Worm (Caenorhabditis elegans) whole organism, young adult: Measurements from ENCODE around the gene unc-5.

Source experiments
- B0019.2 ChIP-seq: fragments of 200-800 bp; sonication (Bioruptor generic); conservative IDR thresholded peaks from 2 replicates; pipeline ENCODE4 v1.3.6; 2022; ENCODE audit warnings: missing genetic modification reagents, missing genetic modification characterization, missing compliant biosample characterization
- C06A6.2 ChIP-seq: fragments of 200-800 bp; sonication (Bioruptor generic); conservative IDR thresholded peaks from 2 replicates; pipeline ENCODE4 v1.3.6; 2022; ENCODE audit warnings: missing genetic modification characterization, missing compliant biosample characterization
- C17E4.6 ChIP-seq: fragments of 200-800 bp; sonication (Bioruptor generic); IDR thresholded peaks from 2 replicates; pipeline ENCODE4 v1.3.6; 2022; ENCODE audit warnings: missing genetic modification reagents, missing genetic modification characterization, missing compliant biosample characterization
- F23B12.7 ChIP-seq: sonication (generic microtip); optimal IDR thresholded peaks from 2 replicates; lab custom pipeline; 2017; ENCODE audit warnings: missing genetic modification characterization, mild to moderate bottlenecking, missing compliant biosample characterization, antibody characterized with exemption, moderate library complexity; ENCODE audit not compliant: insufficient read depth
- F37B4.10 ChIP-seq: fragments of 200-800 bp; sonication (Bioruptor generic); IDR thresholded peaks from 2 replicates; pipeline ENCODE4 v1.3.6; 2022; ENCODE audit warnings: missing genetic modification characterization, missing compliant biosample characterization
- F49E8.2 ChIP-seq: sonication (generic microtip); optimal IDR thresholded peaks from 3 replicates; lab custom pipeline; 2017; ENCODE audit warnings: missing genetic modification characterization, mild to moderate bottlenecking, missing compliant biosample characterization, antibody characterized with exemption, moderate library complexity; ENCODE audit not compliant: insufficient read depth
- F52B5.7 ChIP-seq: sonication (generic microtip); optimal IDR thresholded peaks from 2 replicates; lab custom pipeline; 2016; ENCODE audit warnings: mild to moderate bottlenecking, missing genetic modification characterization, missing compliant biosample characterization
- F55B11.4 ChIP-seq: sonication (generic microtip); optimal IDR thresholded peaks from 2 replicates; lab custom pipeline; 2016; ENCODE audit warnings: missing compliant biosample characterization, missing genetic modification characterization, borderline replicate concordance; ENCODE audit not compliant: insufficient read depth
- T26A5.8 ChIP-seq: sonication (generic microtip); optimal IDR thresholded peaks from 2 replicates; lab custom pipeline; 2016; ENCODE audit warnings: missing genetic modification characterization, missing compliant biosample characterization
- Y53F4B.3 ChIP-seq: fragments of 200-800 bp; sonication (Bioruptor generic); IDR thresholded peaks from 2 replicates; pipeline ENCODE4 v1.3.6; 2022; ENCODE audit warnings: missing genetic modification reagents, missing genetic modification characterization, missing compliant biosample characterization
- Y79H2A.3 ChIP-seq: fragments of 200-800 bp; sonication (Bioruptor generic); conservative IDR thresholded peaks from 2 replicates; pipeline ENCODE4 v1.3.6; 2022; ENCODE audit warnings: missing genetic modification reagents, missing genetic modification characterization, missing compliant biosample characterization
- Y95B8A.8 ChIP-seq: fragments of 200-800 bp; sonication (Bioruptor generic); IDR thresholded peaks from 2 replicates; pipeline ENCODE4 v1.3.6; 2022; ENCODE audit warnings: missing genetic modification reagents, missing genetic modification characterization, missing compliant biosample characterization
- ama-1 ChIP-seq, 3 experiments: fragments of 150-350 bp in 1 of 3; sonication (generic microtip) in 2 of 3; optimal IDR thresholded peaks; 2 replicates each; lab custom pipeline; 2014 to 2018; ENCODE audit warnings: missing biosample characterization in 2 of 3, missing genetic modification characterization in 2 of 3, missing genetic modification reagents in 2 of 3
- aptf-2 ChIP-seq: fragments of 200-800 bp; sonication (Bioruptor generic); conservative IDR thresholded peaks from 2 replicates; pipeline ENCODE4 v1.3.6; 2022; ENCODE audit warnings: missing genetic modification reagents, missing genetic modification characterization, missing compliant biosample characterization
- aptf-3 ChIP-seq: fragments of 200-800 bp; sonication (Bioruptor generic); IDR thresholded peaks from 2 replicates; pipeline ENCODE4 v1.3.6; 2022; ENCODE audit warnings: missing genetic modification characterization, missing compliant biosample characterization
- atf-7 ChIP-seq: sonication (generic microtip); optimal IDR thresholded peaks from 2 replicates; lab custom pipeline; 2017; ENCODE audit warnings: mild to moderate bottlenecking, missing genetic modification characterization, missing compliant biosample characterization
- athp-1 ChIP-seq: sonication (generic microtip); optimal IDR thresholded peaks from 2 replicates; lab custom pipeline; 2017; ENCODE audit warnings: mild to moderate bottlenecking, missing genetic modification characterization, missing compliant biosample characterization
- cebp-1 ChIP-seq, 2 experiments: fragments of 200-800 bp in 1 of 2; sonication (Bioruptor generic) in 1 of 2; sonication (generic microtip) in 1 of 2; IDR thresholded peaks in 1 of 2; optimal IDR thresholded peaks in 1 of 2; 2 replicates each; pipeline versions ENCODE4 v1.3.6 to Lab custom; 2017 to 2022; ENCODE audit warnings: missing compliant biosample characterization in 2 of 2, missing genetic modification characterization in 2 of 2, mild to moderate bottlenecking in 1 of 2, missing genetic modification reagents in 1 of 2, moderate library complexity in 1 of 2
- ceh-79 ChIP-seq: sonication (generic microtip); optimal IDR thresholded peaks from 2 replicates; lab custom pipeline; 2017; ENCODE audit warnings: mild to moderate bottlenecking, missing genetic modification characterization, missing compliant biosample characterization
- dox-1 ChIP-seq: fragments of 200-800 bp; sonication (Bioruptor generic); IDR thresholded peaks from 2 replicates; pipeline ENCODE4 v1.3.6; 2022; ENCODE audit warnings: missing genetic modification reagents, missing genetic modification characterization, missing compliant biosample characterization
- dpff-1 ChIP-seq: sonication (generic microtip); optimal IDR thresholded peaks from 2 replicates; lab custom pipeline; 2017; ENCODE audit warnings: mild to moderate bottlenecking, missing genetic modification characterization, missing compliant biosample characterization
- efl-1 ChIP-seq: fragments of 150-350 bp; optimal IDR thresholded peaks from 2 replicates; lab custom pipeline; 2014; ENCODE audit warnings: missing biosample characterization, missing genetic modification reagents, missing genetic modification characterization
- egl-18 ChIP-seq: fragments of 200-800 bp; sonication (Bioruptor generic); IDR thresholded peaks from 2 replicates; pipeline ENCODE4 v1.3.6; 2022; ENCODE audit warnings: missing genetic modification reagents, missing genetic modification characterization, missing compliant biosample characterization
- egl-44 ChIP-seq: fragments of 200-800 bp; sonication (Bioruptor generic); IDR thresholded peaks from 2 replicates; pipeline ENCODE4 v1.3.6; 2022; ENCODE audit warnings: missing genetic modification reagents, missing genetic modification characterization, missing compliant biosample characterization
- ekl-4 ChIP-seq: fragments of 200-800 bp; sonication (Bioruptor generic); IDR thresholded peaks from 2 replicates; pipeline ENCODE4 v1.3.6; 2022; ENCODE audit warnings: missing genetic modification reagents, missing genetic modification characterization, missing compliant biosample characterization
- let-526 ChIP-seq: fragments of 200-800 bp; sonication (Bioruptor generic); IDR thresholded peaks from 2 replicates; pipeline ENCODE4 v1.3.6; 2022; ENCODE audit warnings: missing genetic modification reagents, missing genetic modification characterization, missing compliant biosample characterization
- lin-35 ChIP-seq, 3 experiments: fragments of 150-350 bp in 2 of 3; sonication (generic microtip) in 1 of 3; optimal IDR thresholded peaks; 2 replicates each; lab custom pipeline; 2014 to 2018; ENCODE audit warnings: missing biosample characterization in 3 of 3, missing genetic modification characterization in 3 of 3, missing genetic modification reagents in 3 of 3
- lin-54 ChIP-seq: fragments of 200-800 bp; sonication (Bioruptor generic); optimal IDR thresholded peaks from 2 replicates; lab custom pipeline; 2018; ENCODE audit warnings: mild to moderate bottlenecking, missing genetic modification characterization, missing compliant biosample characterization
- lsl-1 ChIP-seq: fragments of 200-800 bp; sonication (Bioruptor generic); optimal IDR thresholded peaks from 2 replicates; lab custom pipeline; 2018; ENCODE audit warnings: mild to moderate bottlenecking, missing genetic modification characterization, moderate library complexity, missing compliant biosample characterization
- madf-8 ChIP-seq: fragments of 200-800 bp; sonication (Bioruptor generic); conservative IDR thresholded peaks from 2 replicates; pipeline ENCODE4 v1.3.6; 2022; ENCODE audit warnings: missing genetic modification reagents, missing genetic modification characterization, missing compliant biosample characterization
- mcd-1 ChIP-seq: fragments of 200-800 bp; sonication (Bioruptor generic); IDR thresholded peaks from 2 replicates; pipeline ENCODE4 v1.3.6; 2022; ENCODE audit warnings: missing genetic modification reagents, missing genetic modification characterization, missing compliant biosample characterization
- sdz-38 ChIP-seq: sonication (generic microtip); optimal IDR thresholded peaks from 2 replicates; lab custom pipeline; 2016; ENCODE audit warnings: missing genotype, missing genetic modification characterization, missing compliant biosample characterization
- snpc-1.1 ChIP-seq: sonication (generic microtip); optimal IDR thresholded peaks from 2 replicates; lab custom pipeline; 2017; ENCODE audit warnings: missing genetic modification characterization, mild to moderate bottlenecking, missing compliant biosample characterization, antibody characterized with exemption, moderate library complexity, missing genotype, missing genetic modification reagents; ENCODE audit not compliant: insufficient read depth
- snpc-1.3 ChIP-seq: sonication (generic microtip); optimal IDR thresholded peaks from 2 replicates; lab custom pipeline; 2017; ENCODE audit warnings: missing genetic modification characterization, mild to moderate bottlenecking, missing compliant biosample characterization, antibody characterized with exemption, moderate library complexity, missing genotype, missing genetic modification reagents; ENCODE audit not compliant: insufficient read depth
- snpc-4 ChIP-seq, 5 experiments: fragments of 150-350 bp in 1 of 5; sonication (generic microtip) in 4 of 5; optimal IDR thresholded peaks; 2 replicates each; lab custom pipeline; 2014 to 2018; ENCODE audit warnings: missing genetic modification characterization in 5 of 5, missing biosample characterization in 3 of 5, antibody characterized with exemption in 2 of 5, mild to moderate bottlenecking in 2 of 5, missing compliant biosample characterization in 2 of 5, missing genotype in 2 of 5, moderate library complexity in 2 of 5, missing genetic modification reagents in 1 of 5
- tbp1 ChIP-seq: fragments of 200-800 bp; sonication (Bioruptor generic); optimal IDR thresholded peaks from 2 replicates; lab custom pipeline; 2018; ENCODE audit warnings: mild to moderate bottlenecking, missing genetic modification characterization, missing compliant biosample characterization
- tbx-9 ChIP-seq: sonication (generic microtip); optimal IDR thresholded peaks from 2 replicates; lab custom pipeline; 2016; ENCODE audit warnings: borderline replicate concordance, missing genetic modification characterization, inconsistent platforms, missing compliant biosample characterization
- tlf-1 ChIP-seq: fragments of 200-800 bp; sonication (Bioruptor generic); optimal IDR thresholded peaks from 2 replicates; lab custom pipeline; 2018; ENCODE audit warnings: mild to moderate bottlenecking, missing genetic modification characterization, missing compliant biosample characterization
- unc-62 ChIP-seq: fragments of 150-350 bp; optimal IDR thresholded peaks from 2 replicates; lab custom pipeline; 2014; ENCODE audit warnings: missing biosample characterization, missing genetic modification reagents, missing genetic modification characterization
- xnd-1 ChIP-seq: sonication (generic microtip); optimal IDR thresholded peaks from 2 replicates; lab custom pipeline; 2016; ENCODE audit warnings: missing genotype, missing genetic modification reagents, missing genetic modification characterization, missing compliant biosample characterization
- zim-3 ChIP-seq: sonication (generic microtip); optimal IDR thresholded peaks from 2 replicates; lab custom pipeline; 2017; ENCODE audit warnings: mild to moderate bottlenecking, missing genetic modification characterization, moderate library complexity, missing compliant biosample characterization
- ztf-25 ChIP-seq: fragments of 200-800 bp; sonication (Bioruptor generic); IDR thresholded peaks from 2 replicates; pipeline ENCODE4 v1.3.6; 2022; ENCODE audit warnings: missing genetic modification reagents, missing genetic modification characterization, missing compliant biosample characterization
- ztf-3 ChIP-seq: fragments of 200-800 bp; sonication (Bioruptor generic); optimal IDR thresholded peaks from 2 replicates; lab custom pipeline; 2018; ENCODE audit warnings: mild to moderate bottlenecking, missing genetic modification characterization, missing compliant biosample characterization

unc-5 gene

DNA sequence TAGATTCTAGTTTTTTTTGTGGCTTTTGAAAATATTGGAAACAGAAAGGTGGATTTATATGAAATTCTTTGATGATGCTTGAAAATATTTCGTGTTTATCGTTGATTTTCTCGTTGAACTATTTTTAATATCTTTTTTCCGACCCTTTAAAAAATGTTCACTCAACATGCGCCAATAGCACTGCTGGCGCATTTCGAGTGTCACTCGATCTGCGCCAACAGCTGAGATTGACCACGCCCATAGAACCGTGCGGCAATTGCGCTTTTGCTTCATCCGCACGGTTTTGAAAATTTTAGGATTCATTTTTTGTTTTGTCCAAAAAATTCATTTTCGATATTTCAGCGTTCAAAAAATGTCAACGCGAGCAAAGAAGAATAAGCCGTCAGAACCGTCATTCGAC lies 13.1 kb upstream of the unc-5 start, which contains the start of gene tebp-2 (continued):
- TF ChIP-seq mcd-1 (GFP tag; lab: Robert Waterston, UW): peak; percentile 62
- peak; percentile 40; the same call in 1 of the 2 replicates for TF ChIP-seq madf-8 (GFP tag; lab: Robert Waterston, UW)
- TF ChIP-seq cebp-1 (GFP tag; IDR thresholded peaks at IDR 0.05; lab: Robert Waterston, UW): no peak
- peak; percentile 41 for TF ChIP-seq cebp-1 (tag; optimal IDR thresholded peaks at IDR 0.05; lab: Kevin White, UChicago)
- TF ChIP-seq atf-7 (tag; lab: Kevin White, UChicago): peak; percentile 1
- peak; percentile 68 for TF ChIP-seq tlf-1 (GFP tag; lab: Kevin White, UChicago)
- TF ChIP-seq Y95B8A.8 (GFP tag; lab: Robert Waterston, UW): no peak
- no peak for TF ChIP-seq sdz-38 (tag; lab: Kevin White, UChicago)
- TF ChIP-seq Y53F4B.3 (GFP tag; lab: Robert Waterston, UW): no peak
- TF ChIP-seq lin-54 (GFP tag; lab: Kevin White, UChicago): peak; percentile 53
- peak; percentile 43 for TF ChIP-seq efl-1 (GFP tag; lab: Kevin White, UChicago)
- peak; percentile 42 for TF ChIP-seq snpc-1.1 (tag; lab: Kevin White, UChicago)
- TF ChIP-seq F52B5.7: peak; percentile 57
- TF ChIP-seq athp-1 (tag; lab: Kevin White, UChicago): peak; percentile 72
- peak; percentile 67 for TF ChIP-seq lsl-1
- TF ChIP-seq C17E4.6 (GFP tag; lab: Robert Waterston, UW): 0 out of 2 replicates have a peak, but pooled peaks have one; percentile 35
- TF ChIP-seq Y79H2A.3 (GFP tag; lab: Robert Waterston, UW): 0 out of 2 replicates have a peak, but pooled peaks have one; percentile 39
- TF ChIP-seq aptf-2 (GFP tag; lab: Robert Waterston, UW): 0 out of 2 replicates have a peak, but pooled peaks have one; percentile 34
- TF ChIP-seq egl-44 (GFP tag; lab: Robert Waterston, UW): no peak
- no peak for TF ChIP-seq C06A6.2 (GFP tag; lab: Robert Waterston, UW)
- TF ChIP-seq dpff-1 (tag; lab: Kevin White, UChicago): peak; percentile 59
- TF ChIP-seq ekl-4: peak; percentile 86
- TF ChIP-seq B0019.2: peak; percentile 64; the same call in 1 of the 2 replicates
- TF ChIP-seq xnd-1 (tag; lab: Kevin White, UChicago): peak; percentile 55
- no peak for TF ChIP-seq ama-1 (optimal IDR thresholded peaks at IDR 0.05; lab: Kevin White, UChicago)
- TF ChIP-seq ama-1 (GFP tag; optimal IDR thresholded peaks at IDR 0.05; lab: Kevin White, UChicago): no peak

DNA sequence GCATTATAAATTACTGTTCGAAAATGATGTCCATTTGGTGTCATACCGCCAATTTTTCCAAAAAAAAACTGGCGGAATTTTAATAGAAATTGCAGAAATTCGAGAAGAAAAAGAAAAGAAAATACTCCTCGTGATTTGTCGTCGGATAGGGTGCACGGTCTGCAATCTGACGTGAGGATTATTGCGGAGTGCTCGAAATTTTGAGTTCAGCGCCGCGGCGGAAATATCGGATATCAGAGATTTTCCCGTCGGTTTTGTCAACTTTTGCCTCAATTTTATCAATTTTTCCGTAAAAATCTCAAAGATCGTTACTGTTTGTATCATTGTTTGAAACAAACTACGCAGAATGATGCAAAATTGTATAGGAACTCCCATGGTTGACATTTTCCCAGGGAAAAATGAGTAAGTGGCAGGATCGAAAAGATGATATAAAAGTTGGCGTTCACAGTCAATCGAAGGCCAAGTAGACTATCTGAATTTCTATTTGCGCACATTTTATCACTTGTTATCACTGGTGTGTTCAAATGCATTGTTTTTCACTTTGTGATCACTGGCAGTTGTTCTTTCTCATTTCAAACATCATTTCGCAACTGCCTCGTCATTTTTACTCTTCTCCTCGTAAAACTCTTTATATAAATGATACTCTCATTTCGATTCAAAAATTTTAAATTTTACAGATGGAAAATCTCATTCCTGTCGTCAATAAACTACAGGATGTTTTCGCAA lies 9.8 kb upstream of the unc-5 start, which contains the start of the genes fem-1 and drp-1:
Gene fem-1, minus strand, starts transcription at position 150 of the 726 bp plus-strand sequence.
Gene drp-1, plus strand, starts transcription at position 676 of the 726 bp plus-strand sequence.
- TF ChIP-seq zim-3 (no peak), Y79H2A.3 (GFP tag; lab: Robert Waterston, UW) (no peak), tbp1 (no peak), F37B4.10 (GFP tag; lab: Robert Waterston, UW) (no peak), tbx-9 (tag; lab: Kevin White, UChicago) (no peak), ztf-3 (GFP tag; lab: Kevin White, UChicago) (no peak), F49E8.2 (no peak), ztf-25 (GFP tag; lab: Robert Waterston, UW) (no peak), lsl-1 (no peak), T26A5.8 (no peak), Y53F4B.3 (GFP tag; lab: Robert Waterston, UW) (no peak), ceh-79 (no peak), let-526 (GFP tag; lab: Robert Waterston, UW) (no peak), dpff-1 (tag; lab: Kevin White, UChicago) (no peak), F55B11.4 (no peak), dox-1 (peak; percentile 52; the same call in 1 of the 2 replicates), egl-18 (GFP tag; lab: Robert Waterston, UW) (no peak), lin-35 (GFP tag; optimal IDR thresholded peaks at IDR 0.05; lab: Kevin White, UChicago) (no peak), snpc-1.3 (tag; lab: Kevin White, UChicago) (peak; percentile 1), aptf-3 (GFP tag; lab: Robert Waterston, UW) (no peak), B0019.2 (no peak), unc-62 (GFP tag; lab: Kevin White, UChicago) (no peak), C06A6.2 (GFP tag; lab: Robert Waterston, UW) (no peak), snpc-4 (GFP tag; optimal IDR thresholded peaks at IDR 0.05; lab: Kevin White, UChicago) (no peak), snpc-4 (tag; optimal IDR thresholded peaks at IDR 0.05; lab: Kevin White, UChicago) (peak in 2 of 4 experiments; percentile 7 to 60), F23B12.7 (tag; lab: Kevin White, UChicago) (peak; percentile 55)
